Worm (Caenorhabditis elegans): ENCODE measurements around the gene prx-13.

prx-13 gene

DNA sequence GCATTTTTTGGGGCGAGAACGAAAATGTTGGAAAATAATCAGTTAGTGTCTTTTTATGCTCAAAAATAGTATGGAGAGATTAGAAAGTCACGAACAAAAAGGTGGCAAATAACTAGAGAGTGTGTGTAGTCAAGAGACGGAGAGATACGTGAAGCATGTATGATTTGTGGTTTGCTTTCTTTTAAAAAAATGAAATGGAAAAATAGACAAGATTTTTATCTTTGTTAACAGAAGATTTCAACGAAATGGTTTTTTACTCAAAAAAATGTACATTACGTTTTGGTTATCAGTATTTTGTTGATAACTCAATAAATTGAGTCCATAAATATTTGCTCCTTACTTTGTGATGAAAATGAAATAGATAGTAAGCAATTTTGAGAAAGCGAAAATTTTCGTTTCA, 43.6 kb downstream of the prx-13 start, which contains the start of gene dhs-7:
Gene dhs-7 (minus strand): TSS at position 277 of the 400 bp plus-strand sequence.
- TF ChIP-seq tbx-2 (tag; optimal IDR thresholded peaks at IDR 0.05) (no peak), pros-1 (tag; optimal IDR thresholded peaks at IDR 0.05) (no peak), hlh-8 (tag; optimal IDR thresholded peaks at IDR 0.05) (no peak), pax-1 (tag; optimal IDR thresholded peaks at IDR 0.05) (no peak), nhr-11 (tag; optimal IDR thresholded peaks at IDR 0.05) (no peak)

DNA sequence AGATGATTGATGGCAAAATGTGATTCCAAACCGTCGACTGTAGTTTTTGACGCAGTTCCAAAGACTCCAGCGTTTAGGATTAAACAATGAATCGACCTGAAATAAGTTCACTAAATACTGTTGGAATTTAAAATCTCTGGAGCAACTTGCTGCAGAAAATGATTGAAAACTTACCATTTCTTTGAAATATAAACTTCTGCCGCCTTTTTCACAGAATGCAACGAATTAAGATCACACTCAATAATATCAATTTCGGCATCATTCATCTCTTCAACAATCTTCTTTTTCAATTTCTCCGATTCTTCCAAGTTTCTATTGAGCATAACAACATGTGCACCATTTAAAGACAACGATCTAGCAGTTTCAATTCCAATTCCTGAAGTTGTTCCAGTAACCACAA, 44.2 kb downstream of the prx-13 start:
- TF ChIP-seq dve-1 (tag; optimal IDR thresholded peaks at IDR 0.05): no peak
- TF ChIP-seq lin-11 (tag; optimal IDR thresholded peaks at IDR 0.05): no peak
- no peak for TF ChIP-seq ceh-24 (tag; optimal IDR thresholded peaks at IDR 0.05)
- TF ChIP-seq nhr-232 (tag; optimal IDR thresholded peaks at IDR 0.05): no peak
- no peak for TF ChIP-seq sox-4 (tag; optimal IDR thresholded peaks at IDR 0.05)
- TF ChIP-seq hlh-15 (tag; optimal IDR thresholded peaks at IDR 0.05): no peak
- TF ChIP-seq hlh-8 (tag; optimal IDR thresholded peaks at IDR 0.05): no peak
- no peak for TF ChIP-seq ceh-19 (GFP tag; optimal IDR thresholded peaks at IDR 0.05)
- no peak for TF ChIP-seq pag-3 (tag; optimal IDR thresholded peaks at IDR 0.05; ENCODE audit: borderline replicate concordance)
- no peak for TF ChIP-seq odd-2 (tag; optimal IDR thresholded peaks at IDR 0.05)
- TF ChIP-seq ceh-45 (GFP tag; IDR thresholded peaks at IDR 0.05): no peak
- no peak for TF ChIP-seq tbx-7 (tag; optimal IDR thresholded peaks at IDR 0.05)
- no peak for TF ChIP-seq T23F11.4 (GFP tag; optimal IDR thresholded peaks at IDR 0.05)
- TF ChIP-seq C08G9.2 (tag; optimal IDR thresholded peaks at IDR 0.05): no peak
- TF ChIP-seq mec-3 (tag; optimal IDR thresholded peaks at IDR 0.05; ENCODE audit: borderline replicate concordance): no peak
- no peak for TF ChIP-seq che-1 (tag; optimal IDR thresholded peaks at IDR 0.05)

DNA sequence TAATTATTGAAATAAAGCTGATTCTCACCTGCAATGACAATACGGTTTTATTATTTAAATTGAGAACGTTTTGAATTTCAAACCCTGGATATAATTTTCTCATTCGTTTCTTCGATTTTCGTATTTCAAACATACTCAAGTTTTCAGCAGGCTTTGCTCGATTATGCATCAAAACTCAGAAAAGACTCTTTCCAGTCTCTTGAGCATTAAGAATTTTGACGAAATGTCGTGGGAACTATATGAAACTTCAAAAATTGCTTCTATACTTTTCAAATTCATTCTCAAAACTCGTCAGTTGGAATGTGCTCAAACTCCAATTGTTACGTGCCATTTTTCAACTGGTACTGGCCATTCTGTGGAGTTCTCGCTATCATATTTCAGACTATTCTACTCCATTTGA, 46.4 kb downstream of the prx-13 start, which contains the start of gene srd-59:
Gene srd-59 (plus strand): TSS at position 301 of the 400 bp plus-strand sequence.
- TF ChIP-seq T23F11.4 (GFP tag; optimal IDR thresholded peaks at IDR 0.05) (no peak), nhr-232 (tag; optimal IDR thresholded peaks at IDR 0.05) (no peak), ceh-19 (GFP tag; optimal IDR thresholded peaks at IDR 0.05) (no peak), hlh-15 (tag; optimal IDR thresholded peaks at IDR 0.05) (no peak), rnt-1 (tag; optimal IDR thresholded peaks at IDR 0.05) (no peak), unc-42 (tag; optimal IDR thresholded peaks at IDR 0.05) (no peak), tbx-2 (tag; optimal IDR thresholded peaks at IDR 0.05) (no peak), nhr-11 (tag; optimal IDR thresholded peaks at IDR 0.05) (no peak), C08G9.2 (tag; optimal IDR thresholded peaks at IDR 0.05) (no peak)

DNA sequence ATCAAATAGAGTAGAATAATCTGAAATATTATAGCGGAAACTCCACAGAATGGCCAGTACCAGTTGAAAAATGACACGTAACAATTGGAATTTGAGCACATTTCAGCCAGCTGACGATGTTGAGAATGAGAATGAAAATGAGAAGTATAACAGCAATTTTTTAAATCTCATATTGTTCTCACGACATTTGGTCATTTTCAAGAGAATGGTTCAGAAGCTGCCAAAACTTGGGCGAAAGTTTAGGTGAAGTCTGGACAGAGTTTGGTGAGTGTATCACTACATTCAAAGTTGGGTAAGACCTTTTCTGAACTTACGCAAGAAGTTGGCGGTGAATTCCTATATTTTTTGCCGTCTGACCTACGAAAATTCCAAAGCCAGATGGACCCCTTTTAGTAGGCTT, 46.9 kb downstream of the prx-13 start, which contains the start of gene srd-58:
Gene srd-58 (minus strand): TSS at position 101 of the 400 bp plus-strand sequence.
- TF ChIP-seq hlh-30 (tag; optimal IDR thresholded peaks at IDR 0.05; ENCODE audit: insufficient read depth) (no peak), ceh-22 (tag; optimal IDR thresholded peaks at IDR 0.05) (no peak), ztf-16 (tag; optimal IDR thresholded peaks at IDR 0.05) (no peak), unc-86 (tag; optimal IDR thresholded peaks at IDR 0.05) (no peak), lin-11 (tag; optimal IDR thresholded peaks at IDR 0.05) (no peak), sox-2 (GFP tag; IDR thresholded peaks at IDR 0.05) (no peak), C08G9.2 (tag; optimal IDR thresholded peaks at IDR 0.05) (no peak), gmeb-2 (tag; optimal IDR thresholded peaks at IDR 0.05) (no peak), nhr-11 (tag; optimal IDR thresholded peaks at IDR 0.05) (no peak), pat-9 (tag; optimal IDR thresholded peaks at IDR 0.05) (no peak), odd-2 (tag; optimal IDR thresholded peaks at IDR 0.05) (no peak), sdc-2 (tag; optimal IDR thresholded peaks at IDR 0.05) (no peak), syd-9 (tag; optimal IDR thresholded peaks at IDR 0.05) (no peak), hlh-8 (tag; optimal IDR thresholded peaks at IDR 0.05) (no peak), npax-4 (tag; optimal IDR thresholded peaks at IDR 0.05) (no peak), fkh-10 (GFP tag; optimal IDR thresholded peaks at IDR 0.05) (no peak), tbx-2 (tag; optimal IDR thresholded peaks at IDR 0.05) (no peak)

DNA sequence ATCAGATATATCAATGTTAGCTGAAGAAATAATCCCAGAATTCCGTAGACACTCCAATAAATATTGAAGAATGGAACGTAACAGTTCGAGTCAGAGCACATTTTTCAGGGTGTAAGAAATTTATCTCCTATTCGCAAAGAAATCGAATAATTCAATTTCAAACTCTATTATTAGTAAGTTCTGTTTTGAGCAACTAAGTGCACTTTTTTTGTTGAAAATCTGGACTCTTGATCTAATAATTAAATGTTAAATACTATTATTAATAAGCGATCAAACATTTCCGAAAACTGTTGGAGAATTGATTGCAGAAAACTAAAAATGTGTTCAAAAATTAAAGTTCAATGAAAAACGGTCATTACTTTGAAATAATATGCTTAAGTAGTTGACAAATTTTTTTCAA, 48.7 kb downstream of the prx-13 start, which contains the start of gene srd-56:
Gene srd-56 (minus strand): TSS at position 101 of the 400 bp plus-strand sequence.
- no peak for TF ChIP-seq F13H6.1 (tag; optimal IDR thresholded peaks at IDR 0.05)
- TF ChIP-seq nfya-1 (tag; optimal IDR thresholded peaks at IDR 0.05): no peak
- TF ChIP-seq ceh-19 (GFP tag; optimal IDR thresholded peaks at IDR 0.05): no peak
- no peak for TF ChIP-seq syd-9 (tag; optimal IDR thresholded peaks at IDR 0.05)
- no peak for TF ChIP-seq unc-86 (tag; optimal IDR thresholded peaks at IDR 0.05)
- no peak for TF ChIP-seq sdc-2 (tag; optimal IDR thresholded peaks at IDR 0.05)
- TF ChIP-seq unc-55 (GFP tag; optimal IDR thresholded peaks at IDR 0.05): no peak
- no peak for TF ChIP-seq unc-3 (GFP tag; conservative IDR thresholded peaks at IDR 0.05)
- TF ChIP-seq unc-3 (tag; optimal IDR thresholded peaks at IDR 0.05): no peak
- TF ChIP-seq ceh-14 (tag; optimal IDR thresholded peaks at IDR 0.05): no peak
- no peak for TF ChIP-seq nhr-11 (tag; optimal IDR thresholded peaks at IDR 0.05)
